Worm (Caenorhabditis elegans) whole organism, L4 larva: ENCODE measurements around the gene poml-1.

ENCODE experiments used
- F37D6.2 ChIP-seq: sonication (generic microtip); optimal IDR thresholded peaks from 2 replicates; lab custom pipeline; 2016; ENCODE audit warnings: mild to moderate bottlenecking, missing genetic modification characterization, missing compliant biosample characterization
- F44E2.7 ChIP-seq: fragments of 200-800 bp; sonication (Bioruptor generic); IDR thresholded peaks from 2 replicates; pipeline ENCODE4 v2.1.2; 2022; ENCODE audit warnings: missing genetic modification characterization, missing compliant biosample characterization
- F49E8.2 ChIP-seq: sonication (generic microtip); optimal IDR thresholded peaks from 2 replicates; lab custom pipeline; 2016; ENCODE audit warnings: missing compliant biosample characterization, mild to moderate bottlenecking, missing genetic modification characterization, borderline replicate concordance
- T26A8.4 ChIP-seq: fragments of 200-800 bp; sonication (Bioruptor generic); IDR thresholded peaks from 2 replicates; pipeline ENCODE4 v1.3.6; 2022; ENCODE audit warnings: missing genetic modification characterization, missing compliant biosample characterization
- Y48G9A.11 ChIP-seq: fragments of 200-800 bp; sonication (Bioruptor generic); IDR thresholded peaks from 2 replicates; pipeline ENCODE4 v1.3.6; 2022; ENCODE audit warnings: missing genetic modification reagents, missing genetic modification characterization, missing compliant biosample characterization
- Y75B8A.6 ChIP-seq: fragments of 200-800 bp; sonication (Bioruptor generic); IDR thresholded peaks from 2 replicates; pipeline ENCODE4 v1.3.6; 2022; ENCODE audit warnings: missing genetic modification reagents, missing genetic modification characterization, missing compliant biosample characterization
- ZK546.5 ChIP-seq, 2 experiments: sonication (generic microtip); optimal IDR thresholded peaks; 2 replicates each; lab custom pipeline; 2017; ENCODE audit warnings: missing biosample characterization in 2 of 2, missing genetic modification characterization in 2 of 2
- aha-1 ChIP-seq: fragments of 150-350 bp; peaks from one replicate; lab custom pipeline; 2014; ENCODE audit warnings: missing biosample characterization, missing genetic modification characterization
- ama-1 ChIP-seq: fragments of 150-350 bp; optimal IDR thresholded peaks from 2 replicates; lab custom pipeline; 2014; ENCODE audit warnings: inconsistent platforms, mixed read lengths
- ceh-44 ChIP-seq: fragments of 200-800 bp; sonication (Bioruptor generic); IDR thresholded peaks from 2 replicates; pipeline ENCODE4 v1.3.6; 2022; ENCODE audit warnings: missing genetic modification reagents, missing genetic modification characterization, missing compliant biosample characterization
- ceh-82 ChIP-seq: sonication (generic microtip); optimal IDR thresholded peaks from 2 replicates; lab custom pipeline; 2017; ENCODE audit warnings: missing biosample characterization, missing genetic modification characterization
- daf-12 ChIP-seq: fragments of 150-350 bp; optimal IDR thresholded peaks from 2 replicates; lab custom pipeline; 2014; ENCODE audit warnings: missing biosample characterization, missing genetic modification reagents, missing genetic modification characterization
- daf-16 ChIP-seq, 3 experiments: sonication (generic microtip); optimal IDR thresholded peaks; 2 replicates each; lab custom pipeline; 2016 to 2017; ENCODE audit warnings: missing genetic modification characterization in 3 of 3, missing genetic modification reagents in 3 of 3, mild to moderate bottlenecking in 2 of 3, missing compliant biosample characterization in 2 of 3, missing biosample characterization in 1 of 3, moderate library complexity in 1 of 3
- daf-19 ChIP-seq: fragments of 200-800 bp; sonication (Bioruptor generic); conservative IDR thresholded peaks from 2 replicates; pipeline ENCODE4 v1.3.6; 2022; ENCODE audit warnings: missing genetic modification characterization, missing compliant biosample characterization
- dmd-9 ChIP-seq: fragments of 200-800 bp; sonication (Bioruptor generic); IDR thresholded peaks from 2 replicates; pipeline ENCODE4 v1.3.6; 2022; ENCODE audit warnings: missing genetic modification reagents, missing genetic modification characterization, missing compliant biosample characterization
- dpl-1 ChIP-seq: fragments of 150-350 bp; optimal IDR thresholded peaks from 2 replicates; lab custom pipeline; 2014; ENCODE audit warnings: missing biosample characterization, missing genetic modification reagents, missing genetic modification characterization
- egl-43 ChIP-seq: fragments of 200-800 bp; sonication (Bioruptor generic); IDR thresholded peaks from 2 replicates; pipeline ENCODE4 v1.3.6; 2022; ENCODE audit warnings: missing genetic modification reagents, missing genetic modification characterization, missing compliant biosample characterization
- fkh-10 ChIP-seq: fragments of 150-350 bp; optimal IDR thresholded peaks from 2 replicates; lab custom pipeline; 2014; ENCODE audit warnings: missing biosample characterization, missing genetic modification reagents, missing genetic modification characterization
- hlh-30 ChIP-seq: sonication (generic microtip); optimal IDR thresholded peaks from 2 replicates; lab custom pipeline; 2017; ENCODE audit warnings: antibody characterized with exemption, mild to moderate bottlenecking, missing genetic modification characterization, missing compliant biosample characterization; ENCODE audit not compliant: insufficient read depth
- hmg-1.1 ChIP-seq: fragments of 200-800 bp; sonication (Bioruptor generic); IDR thresholded peaks from 2 replicates; pipeline ENCODE4 v1.3.6; 2022; ENCODE audit warnings: missing genetic modification reagents, missing genetic modification characterization, missing compliant biosample characterization
- lin-13 ChIP-seq: fragments of 150-350 bp; optimal IDR thresholded peaks from 2 replicates; lab custom pipeline; 2014; ENCODE audit warnings: missing biosample characterization, missing genetic modification reagents, missing genetic modification characterization
- lin-39 ChIP-seq: fragments of 150-350 bp; optimal IDR thresholded peaks from 2 replicates; lab custom pipeline; 2014; ENCODE audit warnings: missing biosample characterization, missing genetic modification reagents, missing genetic modification characterization
- madf-5 ChIP-seq, 2 experiments: fragments of 200-800 bp; sonication (Bioruptor generic); IDR thresholded peaks; 2 replicates each; pipeline ENCODE4 v1.3.6; 2022; ENCODE audit warnings: missing compliant biosample characterization in 2 of 2, missing genetic modification characterization in 2 of 2
- mxl-3 ChIP-seq: fragments of 200-800 bp; sonication (Bioruptor generic); optimal IDR thresholded peaks from 2 replicates; lab custom pipeline; 2018; ENCODE audit warnings: mild to moderate bottlenecking, missing genetic modification characterization, missing compliant biosample characterization
- nhr-111 ChIP-seq: fragments of 200-800 bp; sonication (Bioruptor generic); optimal IDR thresholded peaks from 2 replicates; lab custom pipeline; 2018; ENCODE audit warnings: mild to moderate bottlenecking, missing genetic modification characterization, missing compliant biosample characterization
- nhr-41 ChIP-seq: fragments of 200-800 bp; sonication (Bioruptor generic); IDR thresholded peaks from 2 replicates; pipeline ENCODE4 v1.3.6; 2022; ENCODE audit warnings: missing genetic modification reagents, missing genetic modification characterization, missing compliant biosample characterization
- nhr-6 ChIP-seq: fragments of 150-350 bp; optimal IDR thresholded peaks from 2 replicates; lab custom pipeline; 2014; ENCODE audit warnings: missing biosample characterization, missing genetic modification characterization
- pha-4 ChIP-seq, 2 experiments: fragments of 150-350 bp in 1 of 2; fragments of 200-800 bp in 1 of 2; sonication (Bioruptor generic) in 1 of 2; IDR thresholded peaks in 1 of 2; optimal IDR thresholded peaks in 1 of 2; 2 replicates each; pipeline versions ENCODE4 v1.3.6 to Lab custom; 2014 to 2022; ENCODE audit warnings: missing genetic modification characterization in 2 of 2, missing genetic modification reagents in 2 of 2, missing biosample characterization in 1 of 2, missing compliant biosample characterization in 1 of 2
- set-16 ChIP-seq: fragments of 200-800 bp; sonication (Bioruptor generic); IDR thresholded peaks from 2 replicates; pipeline ENCODE4 v1.3.6; 2022; ENCODE audit warnings: missing genetic modification reagents, missing genetic modification characterization, missing compliant biosample characterization
- snpc-4 ChIP-seq: fragments of 150-350 bp; optimal IDR thresholded peaks from 2 replicates; lab custom pipeline; 2014; ENCODE audit warnings: missing biosample characterization, missing genetic modification characterization
- spr-1 ChIP-seq: sonication (generic microtip); optimal IDR thresholded peaks from 2 replicates; lab custom pipeline; 2016; ENCODE audit warnings: mild to moderate bottlenecking, missing genetic modification characterization, missing compliant biosample characterization
- tra-1 ChIP-seq: fragments of 200-800 bp; sonication (Bioruptor generic); IDR thresholded peaks from 2 replicates; pipeline ENCODE4 v1.3.6; 2022; ENCODE audit warnings: missing genetic modification reagents, missing genetic modification characterization, missing compliant biosample characterization
- unc-130 ChIP-seq: sonication (generic microtip); optimal IDR thresholded peaks from 2 replicates; lab custom pipeline; 2016; ENCODE audit warnings: missing genetic modification reagents, missing genetic modification characterization, missing compliant biosample characterization
- unc-62 ChIP-seq, 3 experiments: fragments of 150-350 bp in 1 of 3; sonication (generic microtip); optimal IDR thresholded peaks in 2 of 3; peaks in 1 of 3; 1 replicate in 1 of 3; 2 replicates in 2 of 3; lab custom pipeline; 2014 to 2017; ENCODE audit warnings: missing biosample characterization in 3 of 3, missing genetic modification characterization in 3 of 3, missing genetic modification reagents in 3 of 3, missing genotype in 1 of 3
- zag-1 ChIP-seq: fragments of 150-350 bp; optimal IDR thresholded peaks from 2 replicates; lab custom pipeline; 2014; ENCODE audit warnings: missing biosample characterization, missing genetic modification characterization
- zfp-2 ChIP-seq: sonication (generic microtip); optimal IDR thresholded peaks from 2 replicates; lab custom pipeline; 2016; ENCODE audit warnings: mild to moderate bottlenecking, missing genetic modification characterization, missing compliant biosample characterization
- zfp-3 ChIP-seq: fragments of 200-800 bp; sonication (Bioruptor generic); conservative IDR thresholded peaks from 2 replicates; pipeline ENCODE4 v1.3.6; 2022; ENCODE audit warnings: missing genetic modification reagents, missing genetic modification characterization, missing compliant biosample characterization
- zip-11 ChIP-seq: fragments of 200-800 bp; sonication (Bioruptor generic); IDR thresholded peaks from 2 replicates; pipeline ENCODE4 v1.3.6; 2022; ENCODE audit warnings: missing genetic modification characterization, missing compliant biosample characterization
- ztf-11 ChIP-seq: fragments of 150-350 bp; optimal IDR thresholded peaks from 2 replicates; lab custom pipeline; 2014; ENCODE audit warnings: missing biosample characterization, missing genetic modification characterization

The poml-1 gene

ce11 chrX:13700642-13701233, 22.0 kb downstream of the poml-1 start (continued):
- TF ChIP-seq lin-39 (tag; lab: Kevin White, UChicago) (peak; percentile 99), egl-43 (GFP tag; lab: Robert Waterston, UW) (peak; percentile 98), nhr-41 (GFP tag; lab: Robert Waterston, UW) (peak; percentile 82; the same call in 1 of the 2 replicates), zip-11 (GFP tag; lab: Robert Waterston, UW) (no peak), madf-5 (GFP tag; IDR thresholded peaks at IDR 0.05; lab: Robert Waterston, UW) (peak in 1 of 2 experiments; percentile 95; a peak in 2 of 4 replicates), dpl-1 (GFP tag; lab: Kevin White, UChicago) (peak; percentile 77), zfp-3 (GFP tag; lab: Robert Waterston, UW) (peak; percentile 97), nhr-111 (GFP tag; lab: Kevin White, UChicago) (peak; percentile 86)

- TF ChIP-seq Y48G9A.11 (GFP tag; lab: Robert Waterston, UW) (no peak), F44E2.7 (no peak), snpc-4 (tag; lab: Kevin White, UChicago) (no peak), dpl-1 (GFP tag; lab: Kevin White, UChicago) (no peak), ztf-11 (no peak), dmd-9 (GFP tag; lab: Robert Waterston, UW) (0 out of 2 replicates have a peak, but pooled peaks have one; percentile 20), madf-5 (GFP tag; IDR thresholded peaks at IDR 0.05; lab: Robert Waterston, UW) (no peak)
These were observed 25.2 kb downstream of the poml-1 start for ce11 chrX:13697520-13697919.

- TF ChIP-seq F49E8.2 (no peak), unc-62 (GFP tag; optimal IDR thresholded peaks at IDR 0.05 in 1 of 2; lab: Kevin White, UChicago) (peak in 1 of 2 experiments; percentile 55), unc-62 (tag; optimal IDR thresholded peaks at IDR 0.05; lab: Kevin White, UChicago) (no peak)
These were observed 26.6 kb downstream of the poml-1 start for ce11 chrX:13696152-13696551.

DNA sequence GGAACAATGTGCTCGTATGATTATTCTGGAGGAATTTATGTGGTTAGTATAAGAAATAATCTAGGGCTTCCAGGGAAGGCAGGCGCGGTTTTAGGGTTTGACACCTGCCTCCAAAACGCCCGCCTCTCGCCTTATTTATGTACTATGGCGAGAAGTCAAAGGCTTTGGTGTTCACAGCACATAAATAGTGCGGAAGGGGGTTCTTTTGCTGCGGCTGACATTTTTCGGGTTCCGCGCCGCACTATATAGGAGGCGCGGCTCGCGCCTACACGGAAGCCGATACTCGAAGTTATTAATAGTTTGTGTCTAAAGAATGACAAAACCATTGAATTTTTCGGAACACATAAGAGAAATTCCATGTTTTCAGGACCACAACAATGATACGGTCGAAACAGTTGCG, 32.4 kb downstream of the poml-1 start:
- TF ChIP-seq snpc-4 (tag; lab: Kevin White, UChicago) (peak; percentile 52), zag-1 (tag; lab: Kevin White, UChicago) (no peak)

- TF ChIP-seq ceh-44 (GFP tag; lab: Robert Waterston, UW) (no peak), F37D6.2 (tag; lab: Kevin White, UChicago) (no peak), dpl-1 (GFP tag; lab: Kevin White, UChicago) (no peak), zfp-3 (GFP tag; lab: Robert Waterston, UW) (no peak), unc-130 (GFP tag; lab: Kevin White, UChicago) (no peak), ZK546.5 (tag; optimal IDR thresholded peaks at IDR 0.05; lab: Kevin White, UChicago) (no peak), T26A8.4 (GFP tag; lab: Robert Waterston, UW) (no peak), daf-16 (GFP tag; optimal IDR thresholded peaks at IDR 0.05; lab: Kevin White, UChicago) (no peak), daf-16 (tag; optimal IDR thresholded peaks at IDR 0.05; lab: Kevin White, UChicago) (peak; percentile 39)
These were observed 35.1 kb downstream of the poml-1 start, which contains the start of gene adm-2 for ce11 chrX:13687655-13688054. Gene adm-2, plus strand, starts transcription at chrX:13687955.

DNA sequence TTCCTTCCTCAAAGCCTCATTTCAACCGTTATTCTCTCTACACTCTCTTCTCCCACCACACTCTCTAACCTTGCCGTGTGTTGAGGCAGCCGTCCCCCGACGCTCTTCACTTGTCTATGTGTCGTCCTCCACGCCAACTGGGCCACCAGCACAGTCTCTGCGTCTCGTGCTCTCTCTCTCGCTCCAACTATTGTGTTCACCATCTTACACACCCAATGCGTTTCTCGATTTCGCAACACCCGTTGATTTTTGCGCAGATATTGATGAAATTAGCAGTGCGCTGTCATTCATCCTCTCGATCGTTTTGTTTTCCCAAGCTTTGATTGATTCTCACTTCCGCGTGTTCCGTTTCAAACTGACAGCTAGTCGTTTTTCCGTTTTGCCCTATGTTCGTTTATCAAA, 35.6 kb downstream of the poml-1 start:
- no peak for TF ChIP-seq nhr-6 (tag; lab: Kevin White, UChicago)
- TF ChIP-seq hmg-1.1 (GFP tag; lab: Robert Waterston, UW) = peak; percentile 83
- peak; percentile 96 for TF ChIP-seq aha-1 (tag; lab: Kevin White, UChicago)
- no peak for TF ChIP-seq daf-19 (GFP tag; lab: Robert Waterston, UW)
- no peak for TF ChIP-seq ama-1 (lab: Kevin White, UChicago)
- TF ChIP-seq daf-12 (tag; lab: Kevin White, UChicago) = no peak
- TF ChIP-seq F44E2.7 = no peak
- TF ChIP-seq Y75B8A.6 (GFP tag; lab: Robert Waterston, UW) = no peak
- peak; percentile 27; the same call in 1 of the 2 replicates for TF ChIP-seq tra-1 (GFP tag; lab: Robert Waterston, UW)
- TF ChIP-seq zip-11 (GFP tag; lab: Robert Waterston, UW) = no peak
- peak; percentile 43 for TF ChIP-seq F37D6.2 (tag; lab: Kevin White, UChicago)
- TF ChIP-seq pha-4 (GFP tag; IDR thresholded peaks at IDR 0.05; lab: Robert Waterston, UW) = no peak
- TF ChIP-seq pha-4 (tag; optimal IDR thresholded peaks at IDR 0.05; lab: Kevin White, UChicago) = no peak
- TF ChIP-seq zfp-2 (tag; lab: Kevin White, UChicago) = no peak
- TF ChIP-seq set-16 = peak; percentile 35; the same call in 1 of the 2 replicates
- TF ChIP-seq fkh-10 = peak; percentile 14
- peak; percentile 44 for TF ChIP-seq spr-1 (tag; lab: Kevin White, UChicago)
- no peak for TF ChIP-seq ceh-82
- peak; percentile 58 for TF ChIP-seq hlh-30 (tag; lab: Kevin White, UChicago)
- TF ChIP-seq lin-13 (GFP tag; lab: Kevin White, UChicago) = peak; percentile 35
- peak; percentile 81 for TF ChIP-seq mxl-3
